Worm (Caenorhabditis elegans) whole organism, L2 larva: ENCODE results near the gene F59F3.6.

Experiments
- C34F6.9 ChIP-seq: fragments of 150-350 bp; optimal IDR thresholded peaks from 2 replicates; lab custom pipeline; 2014; ENCODE audit warnings: missing biosample characterization, missing genetic modification characterization
- F13H6.1 ChIP-seq: sonication (generic microtip); optimal IDR thresholded peaks from 2 replicates; lab custom pipeline; 2016; ENCODE audit warnings: missing genetic modification characterization, missing compliant biosample characterization
- R02D3.7 ChIP-seq: fragments of 150-350 bp; optimal IDR thresholded peaks from 2 replicates; lab custom pipeline; 2014; ENCODE audit warnings: missing biosample characterization, missing genetic modification characterization
- Y55F3AM.14 ChIP-seq: fragments of 200-800 bp; sonication (Bioruptor generic); optimal IDR thresholded peaks from 2 replicates; lab custom pipeline; 2018; ENCODE audit warnings: mild to moderate bottlenecking, missing genetic modification characterization, missing compliant biosample characterization
- ZK546.5 ChIP-seq: sonication (generic microtip); optimal IDR thresholded peaks from 2 replicates; lab custom pipeline; 2017; ENCODE audit warnings: missing biosample characterization, missing genetic modification characterization
- alr-1 ChIP-seq: fragments of 150-350 bp; optimal IDR thresholded peaks from 2 replicates; lab custom pipeline; 2014; ENCODE audit warnings: missing biosample characterization, missing genetic modification characterization
- aly-2 ChIP-seq: fragments of 150-350 bp; optimal IDR thresholded peaks from 2 replicates; lab custom pipeline; 2014; ENCODE audit warnings: missing biosample characterization, missing genetic modification characterization
- ama-1 ChIP-seq: fragments of 150-350 bp; optimal IDR thresholded peaks from 2 replicates; lab custom pipeline; 2018; ENCODE audit warnings: inconsistent platforms
- blmp-1 ChIP-seq: sonication (generic microtip); optimal IDR thresholded peaks from 2 replicates; lab custom pipeline; 2017; ENCODE audit warnings: missing genetic modification characterization, mild to moderate bottlenecking, missing compliant biosample characterization, antibody characterized with exemption, moderate library complexity; ENCODE audit not compliant: insufficient read depth
- ceh-16 ChIP-seq: fragments of 150-350 bp; optimal IDR thresholded peaks from 2 replicates; lab custom pipeline; 2014; ENCODE audit warnings: missing biosample characterization, missing genetic modification characterization
- ceh-82 ChIP-seq: fragments of 150-350 bp; optimal IDR thresholded peaks from 2 replicates; lab custom pipeline; 2014; ENCODE audit warnings: missing biosample characterization, missing genetic modification characterization
- crh-2 ChIP-seq: sonication (generic microtip); optimal IDR thresholded peaks from 2 replicates; lab custom pipeline; 2017; ENCODE audit warnings: missing biosample characterization, missing genetic modification characterization
- dmd-4 ChIP-seq: sonication (generic microtip); optimal IDR thresholded peaks from 2 replicates; lab custom pipeline; 2017; ENCODE audit warnings: missing biosample characterization, missing genetic modification characterization
- elt-1 ChIP-seq: fragments of 150-350 bp; optimal IDR thresholded peaks from 2 replicates; lab custom pipeline; 2014; ENCODE audit warnings: missing biosample characterization, missing genetic modification characterization
- fos-1 ChIP-seq: fragments of 150-350 bp; optimal IDR thresholded peaks from 2 replicates; lab custom pipeline; 2014; ENCODE audit warnings: missing biosample characterization, missing genetic modification characterization
- gmeb-1 ChIP-seq: fragments of 150-350 bp; optimal IDR thresholded peaks from 2 replicates; lab custom pipeline; 2014; ENCODE audit warnings: missing biosample characterization, missing genetic modification characterization
- lin-11 ChIP-seq: fragments of 150-350 bp; sonication (generic microtip); optimal IDR thresholded peaks from 2 replicates; lab custom pipeline; 2014; ENCODE audit warnings: missing biosample characterization, missing genetic modification characterization, inconsistent platforms, mixed read lengths
- lin-13 ChIP-seq: fragments of 150-350 bp; optimal IDR thresholded peaks from 2 replicates; lab custom pipeline; 2014; ENCODE audit warnings: missing biosample characterization, missing genetic modification reagents, missing genetic modification characterization
- lin-39 ChIP-seq: fragments of 150-350 bp; optimal IDR thresholded peaks from 2 replicates; lab custom pipeline; 2014; ENCODE audit warnings: missing biosample characterization, missing genetic modification reagents, missing genetic modification characterization
- lsy-2 ChIP-seq, 2 experiments: fragments of 150-350 bp in 1 of 2; sonication (generic microtip) in 1 of 2; optimal IDR thresholded peaks; 2 replicates each; lab custom pipeline; 2014 to 2017; ENCODE audit warnings: missing biosample characterization in 2 of 2, missing genetic modification characterization in 2 of 2
- mab-5 ChIP-seq: fragments of 150-350 bp; optimal IDR thresholded peaks from 2 replicates; lab custom pipeline; 2014; ENCODE audit warnings: missing biosample characterization, missing genetic modification characterization
- mdl-1 ChIP-seq, 2 experiments: fragments of 150-350 bp in 1 of 2; sonication (generic microtip) in 1 of 2; optimal IDR thresholded peaks; 2 replicates each; lab custom pipeline; 2017; ENCODE audit warnings: missing biosample characterization in 2 of 2, missing genetic modification characterization in 2 of 2
- nhr-10 ChIP-seq: sonication (generic microtip); optimal IDR thresholded peaks from 2 replicates; lab custom pipeline; 2017; ENCODE audit warnings: missing biosample characterization, missing genetic modification characterization
- nhr-11 ChIP-seq: fragments of 150-350 bp; optimal IDR thresholded peaks from 2 replicates; lab custom pipeline; 2014; ENCODE audit warnings: missing biosample characterization, missing genetic modification characterization
- nhr-12 ChIP-seq: fragments of 150-350 bp; optimal IDR thresholded peaks from 2 replicates; lab custom pipeline; 2014; ENCODE audit warnings: missing biosample characterization, missing genetic modification characterization
- nhr-129 ChIP-seq: fragments of 150-350 bp; optimal IDR thresholded peaks from 2 replicates; lab custom pipeline; 2014; ENCODE audit warnings: missing biosample characterization, missing genetic modification characterization
- nhr-21 ChIP-seq: fragments of 150-350 bp; optimal IDR thresholded peaks from 2 replicates; lab custom pipeline; 2014; ENCODE audit warnings: missing biosample characterization, missing genetic modification characterization
- nhr-237 ChIP-seq: fragments of 150-350 bp; optimal IDR thresholded peaks from 2 replicates; lab custom pipeline; 2014; ENCODE audit warnings: missing biosample characterization, missing genetic modification characterization
- nhr-25 ChIP-seq: fragments of 150-350 bp; sonication (generic microtip); optimal IDR thresholded peaks from 3 replicates; lab custom pipeline; 2014; ENCODE audit warnings: missing biosample characterization, missing genetic modification characterization
- nhr-6 ChIP-seq: fragments of 150-350 bp; optimal IDR thresholded peaks from 2 replicates; lab custom pipeline; 2014; ENCODE audit warnings: missing biosample characterization, missing genetic modification characterization
- nhr-77 ChIP-seq: fragments of 150-350 bp; optimal IDR thresholded peaks from 2 replicates; lab custom pipeline; 2014; ENCODE audit warnings: missing biosample characterization, missing genetic modification characterization
- peb-1 ChIP-seq: fragments of 150-350 bp; optimal IDR thresholded peaks from 2 replicates; lab custom pipeline; 2014; ENCODE audit warnings: missing biosample characterization, missing genetic modification characterization
- sem-4 ChIP-seq: fragments of 150-350 bp; optimal IDR thresholded peaks from 2 replicates; lab custom pipeline; 2014; ENCODE audit warnings: missing biosample characterization, missing genetic modification reagents, missing genetic modification characterization
- skn-1 ChIP-seq: sonication (generic microtip); optimal IDR thresholded peaks from 2 replicates; lab custom pipeline; 2017; ENCODE audit warnings: missing biosample characterization, missing genetic modification characterization
- sma-3 ChIP-seq: sonication (generic microtip); optimal IDR thresholded peaks from 2 replicates; lab custom pipeline; 2016; ENCODE audit warnings: missing genetic modification reagents, missing genetic modification characterization, missing compliant biosample characterization
- sma-9 ChIP-seq, 2 experiments: fragments of 150-350 bp in 1 of 2; sonication (generic microtip) in 1 of 2; optimal IDR thresholded peaks; 2 replicates each; lab custom pipeline; 2014 to 2016; ENCODE audit warnings: missing genetic modification characterization in 2 of 2, mild to moderate bottlenecking in 1 of 2, missing biosample characterization in 1 of 2, missing compliant biosample characterization in 1 of 2, missing genetic modification reagents in 1 of 2, moderate library complexity in 1 of 2
- snpc-4 ChIP-seq: fragments of 150-350 bp; optimal IDR thresholded peaks from 2 replicates; lab custom pipeline; 2014; ENCODE audit warnings: missing biosample characterization, missing genetic modification characterization
- unc-39 ChIP-seq: fragments of 150-350 bp; optimal IDR thresholded peaks from 2 replicates; lab custom pipeline; 2014; ENCODE audit warnings: missing biosample characterization, missing genetic modification characterization
- unc-55 ChIP-seq: fragments of 150-350 bp; sonication (generic microtip); optimal IDR thresholded peaks from 3 replicates; lab custom pipeline; 2014; ENCODE audit warnings: missing biosample characterization, missing genetic modification reagents, missing genetic modification characterization
- unc-62 ChIP-seq: fragments of 150-350 bp; optimal IDR thresholded peaks from 2 replicates; lab custom pipeline; 2014; ENCODE audit warnings: missing biosample characterization, missing genetic modification reagents, missing genetic modification characterization
- zag-1 ChIP-seq: fragments of 150-350 bp; optimal IDR thresholded peaks from 2 replicates; lab custom pipeline; 2014; ENCODE audit warnings: missing biosample characterization, missing genetic modification characterization
- ztf-1 ChIP-seq: fragments of 200-800 bp; sonication (Bioruptor generic); conservative IDR thresholded peaks from 2 replicates; pipeline ENCODE4 v1.3.6; 2022; ENCODE audit warnings: missing genetic modification characterization, missing compliant biosample characterization
- ztf-11 ChIP-seq: sonication (generic microtip); optimal IDR thresholded peaks from 2 replicates; lab custom pipeline; 2017; ENCODE audit warnings: missing biosample characterization, missing genetic modification characterization
- ztf-4 ChIP-seq: fragments of 150-350 bp; optimal IDR thresholded peaks from 2 replicates; lab custom pipeline; 2014; ENCODE audit warnings: missing biosample characterization, missing genetic modification characterization

Gene F59F3.6

ce11 chrX:11042777-11043176 is 43.7 kb upstream of the F59F3.6 start, which contains the start of gene C09F12.3:
TSS of gene C09F12.3 (minus strand) at chrX:11042877.
- TF ChIP-seq C34F6.9 (tag; lab: Kevin White, UChicago) (no peak), ZK546.5 (tag; lab: Kevin White, UChicago) (no peak), sem-4 (no peak), nhr-6 (tag; lab: Kevin White, UChicago) (no peak), snpc-4 (tag; lab: Kevin White, UChicago) (no peak), peb-1 (tag; lab: Kevin White, UChicago) (no peak), dmd-4 (tag; lab: Kevin White, UChicago) (no peak), nhr-10 (tag; lab: Kevin White, UChicago) (no peak), unc-55 (GFP tag; lab: Kevin White, UChicago) (no peak), skn-1 (tag; lab: Kevin White, UChicago) (no peak), ztf-1 (GFP tag; lab: Robert Waterston, UW) (no peak), zag-1 (tag; lab: Kevin White, UChicago) (no peak), elt-1 (tag; lab: Kevin White, UChicago) (no peak), R02D3.7 (no peak), nhr-11 (tag; lab: Kevin White, UChicago) (no peak)

ce11 chrX:11038221-11038620 is 39.1 kb upstream of the F59F3.6 start:
- TF ChIP-seq fos-1 (no peak), alr-1 (no peak), lin-39 (tag; lab: Kevin White, UChicago) (no peak), F13H6.1 (tag; lab: Kevin White, UChicago) (no peak), gmeb-1 (tag; lab: Kevin White, UChicago) (no peak), nhr-21 (tag; lab: Kevin White, UChicago) (no peak), sma-9 (GFP tag; optimal IDR thresholded peaks at IDR 0.05; lab: Kevin White, UChicago) (no peak), sma-9 (tag; optimal IDR thresholded peaks at IDR 0.05; lab: Kevin White, UChicago) (no peak), unc-39 (tag; lab: Kevin White, UChicago) (no peak), nhr-129 (no peak), ztf-11 (tag; lab: Kevin White, UChicago) (no peak), lsy-2 (tag; optimal IDR thresholded peaks at IDR 0.05; lab: Kevin White, UChicago) (no peak), ZK546.5 (tag; lab: Kevin White, UChicago) (no peak), nhr-237 (tag; lab: Kevin White, UChicago) (no peak), unc-55 (GFP tag; lab: Kevin White, UChicago) (no peak), C34F6.9 (tag; lab: Kevin White, UChicago) (no peak), snpc-4 (tag; lab: Kevin White, UChicago) (no peak)

DNA sequence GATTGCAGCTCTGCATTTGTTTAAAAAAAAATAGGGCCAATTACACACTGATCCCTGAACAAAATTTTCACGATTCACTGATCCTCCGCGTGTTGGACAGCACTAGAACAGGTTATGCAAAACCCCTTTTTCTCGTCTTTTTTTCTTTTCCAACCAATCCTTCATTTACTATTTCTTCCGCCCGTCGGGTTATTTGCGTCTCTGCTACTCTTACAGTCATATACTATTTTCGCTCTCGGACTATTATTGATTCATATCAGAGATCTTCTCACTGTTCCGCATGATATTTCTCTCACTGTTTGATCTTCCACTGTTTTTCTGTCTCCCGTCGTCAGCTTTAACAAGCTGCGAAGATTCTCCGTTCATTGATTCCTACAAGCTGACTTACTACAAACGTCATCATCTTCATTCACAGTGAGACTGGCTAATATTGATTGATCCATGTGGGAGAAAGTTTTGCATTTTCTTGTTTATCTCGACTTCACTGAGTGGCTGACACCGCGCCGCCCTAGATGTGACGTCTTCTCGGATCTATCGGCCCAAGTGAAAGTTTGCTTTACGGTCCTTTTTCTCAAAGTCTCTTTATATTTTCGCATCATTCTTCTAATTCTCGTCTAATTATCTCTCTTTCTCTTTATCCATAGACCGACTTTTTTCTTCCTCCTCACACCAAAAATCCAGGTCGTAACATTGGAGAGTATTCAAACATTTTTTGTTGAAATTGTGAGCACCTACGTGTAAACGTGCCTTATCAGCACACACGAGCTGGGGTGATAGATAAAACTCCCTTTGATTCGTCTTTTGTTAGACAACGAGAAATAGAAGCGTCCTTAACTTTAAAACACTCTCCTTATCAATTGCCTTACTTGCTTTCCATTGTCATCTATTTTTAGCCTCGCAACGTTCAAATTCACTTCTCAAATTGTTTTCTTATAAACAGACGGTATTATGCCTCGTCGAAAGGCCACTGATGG is 37.3 kb upstream of the F59F3.6 start:
- peak in 1 of 2 experiments; percentile 0 for TF ChIP-seq mdl-1 (tag; optimal IDR thresholded peaks at IDR 0.05; lab: Kevin White, UChicago)
- TF ChIP-seq nhr-10 (tag; lab: Kevin White, UChicago): no peak
- TF ChIP-seq peb-1 (tag; lab: Kevin White, UChicago): no peak
- peak; percentile 36 for TF ChIP-seq F13H6.1 (tag; lab: Kevin White, UChicago)
- no peak for TF ChIP-seq unc-39 (tag; lab: Kevin White, UChicago)
- no peak for TF ChIP-seq ztf-4 (tag; lab: Kevin White, UChicago)
- peak; percentile 26 for TF ChIP-seq sma-9 (GFP tag; optimal IDR thresholded peaks at IDR 0.05; lab: Kevin White, UChicago)
- no peak for TF ChIP-seq sma-9 (tag; optimal IDR thresholded peaks at IDR 0.05; lab: Kevin White, UChicago)
- TF ChIP-seq ceh-16: no peak
- TF ChIP-seq lin-11: no peak
- TF ChIP-seq crh-2: peak; percentile 75
- TF ChIP-seq ZK546.5 (tag; lab: Kevin White, UChicago): no peak
- no peak for TF ChIP-seq Y55F3AM.14
- TF ChIP-seq ama-1 (lab: Kevin White, UChicago): no peak
- TF ChIP-seq nhr-11 (tag; lab: Kevin White, UChicago): no peak
- TF ChIP-seq ztf-1 (GFP tag; lab: Robert Waterston, UW): no peak
- TF ChIP-seq lsy-2 (tag; optimal IDR thresholded peaks at IDR 0.05; lab: Kevin White, UChicago): no peak
- TF ChIP-seq unc-55 (GFP tag; lab: Kevin White, UChicago): no peak
- peak; percentile 35 for TF ChIP-seq nhr-21 (tag; lab: Kevin White, UChicago)
- TF ChIP-seq nhr-6 (tag; lab: Kevin White, UChicago): no peak
- no peak for TF ChIP-seq ceh-82 (tag; lab: Kevin White, UChicago)
- TF ChIP-seq gmeb-1 (tag; lab: Kevin White, UChicago): no peak
- no peak for TF ChIP-seq lin-39 (tag; lab: Kevin White, UChicago)
- no peak for TF ChIP-seq lin-13 (GFP tag; lab: Kevin White, UChicago)
- no peak for TF ChIP-seq aly-2 (tag; lab: Kevin White, UChicago)
- TF ChIP-seq unc-62: no peak
- peak; percentile 34 for TF ChIP-seq sem-4
- TF ChIP-seq nhr-129: no peak
- TF ChIP-seq nhr-25 (tag; lab: Kevin White, UChicago): no peak
- no peak for TF ChIP-seq R02D3.7
- TF ChIP-seq sma-3 (GFP tag; lab: Kevin White, UChicago): no peak
- TF ChIP-seq C34F6.9 (tag; lab: Kevin White, UChicago): no peak
- no peak for TF ChIP-seq mab-5 (tag; lab: Kevin White, UChicago)
- no peak for TF ChIP-seq nhr-77
- no peak for TF ChIP-seq dmd-4 (tag; lab: Kevin White, UChicago)
- TF ChIP-seq blmp-1 (tag; lab: Kevin White, UChicago): peak; percentile 89
- no peak for TF ChIP-seq nhr-12
